Worm (Caenorhabditis elegans) whole organism, young adult: ENCODE results near the gene C44B7.5.

Source experiments
- B0019.2 ChIP-seq: fragments of 200-800 bp; sonication (Bioruptor generic); conservative IDR thresholded peaks from 2 replicates; pipeline ENCODE4 v1.3.6; 2022; ENCODE audit warnings: missing genetic modification reagents, missing genetic modification characterization, missing compliant biosample characterization
- C06A6.2 ChIP-seq: fragments of 200-800 bp; sonication (Bioruptor generic); conservative IDR thresholded peaks from 2 replicates; pipeline ENCODE4 v1.3.6; 2022; ENCODE audit warnings: missing genetic modification characterization, missing compliant biosample characterization
- F39B2.1 ChIP-seq: fragments of 200-800 bp; sonication (Bioruptor generic); IDR thresholded peaks from 2 replicates; pipeline ENCODE4 v1.3.6; 2022; ENCODE audit warnings: missing genetic modification reagents, missing genetic modification characterization, missing compliant biosample characterization
- F49E8.2 ChIP-seq: sonication (generic microtip); optimal IDR thresholded peaks from 3 replicates; lab custom pipeline; 2017; ENCODE audit warnings: missing genetic modification characterization, mild to moderate bottlenecking, missing compliant biosample characterization, antibody characterized with exemption, moderate library complexity; ENCODE audit not compliant: insufficient read depth
- F57C9.4 ChIP-seq: sonication (generic microtip); optimal IDR thresholded peaks from 2 replicates; lab custom pipeline; 2017; ENCODE audit warnings: mild to moderate bottlenecking, missing genetic modification characterization, missing compliant biosample characterization
- K12H6.12 ChIP-seq: fragments of 200-800 bp; sonication (Bioruptor generic); optimal IDR thresholded peaks from 2 replicates; lab custom pipeline; 2018; ENCODE audit warnings: mild to moderate bottlenecking, missing genetic modification characterization, missing compliant biosample characterization
- T07F8.4 ChIP-seq: sonication (generic microtip); optimal IDR thresholded peaks from 2 replicates; lab custom pipeline; 2016; ENCODE audit warnings: mild to moderate bottlenecking, missing genetic modification characterization, moderate library complexity, missing compliant biosample characterization
- Y56A3A.18 ChIP-seq: fragments of 200-800 bp; sonication (Bioruptor generic); IDR thresholded peaks from 2 replicates; pipeline ENCODE4 v1.3.6; 2022; ENCODE audit warnings: missing genetic modification reagents, missing genetic modification characterization, missing compliant biosample characterization
- Y67H2A.10 ChIP-seq: fragments of 200-800 bp; sonication (Bioruptor generic); conservative IDR thresholded peaks from 2 replicates; pipeline ENCODE4 v1.3.6; 2022; ENCODE audit warnings: missing genetic modification reagents, missing genetic modification characterization, missing compliant biosample characterization
- Y79H2A.3 ChIP-seq: fragments of 200-800 bp; sonication (Bioruptor generic); conservative IDR thresholded peaks from 2 replicates; pipeline ENCODE4 v1.3.6; 2022; ENCODE audit warnings: missing genetic modification reagents, missing genetic modification characterization, missing compliant biosample characterization
- Y95B8A.8 ChIP-seq: fragments of 200-800 bp; sonication (Bioruptor generic); IDR thresholded peaks from 2 replicates; pipeline ENCODE4 v1.3.6; 2022; ENCODE audit warnings: missing genetic modification reagents, missing genetic modification characterization, missing compliant biosample characterization
- ZK185.1 ChIP-seq: sonication (generic microtip); optimal IDR thresholded peaks from 2 replicates; lab custom pipeline; 2016; ENCODE audit warnings: mild to moderate bottlenecking, missing genetic modification characterization, missing compliant biosample characterization; ENCODE audit not compliant: poor library complexity, severe bottlenecking
- ama-1 ChIP-seq, 3 experiments: fragments of 150-350 bp in 1 of 3; sonication (generic microtip) in 2 of 3; optimal IDR thresholded peaks; 2 replicates each; lab custom pipeline; 2014 to 2018; ENCODE audit warnings: missing biosample characterization in 2 of 3, missing genetic modification characterization in 2 of 3, missing genetic modification reagents in 2 of 3
- attf-3 ChIP-seq: fragments of 200-800 bp; sonication (Bioruptor generic); conservative IDR thresholded peaks from 2 replicates; pipeline ENCODE4 v1.3.6; 2022; ENCODE audit warnings: missing genetic modification reagents, missing genetic modification characterization, missing compliant biosample characterization
- cebp-1 ChIP-seq, 2 experiments: fragments of 200-800 bp in 1 of 2; sonication (Bioruptor generic) in 1 of 2; sonication (generic microtip) in 1 of 2; IDR thresholded peaks in 1 of 2; optimal IDR thresholded peaks in 1 of 2; 2 replicates each; pipeline versions ENCODE4 v1.3.6 to Lab custom; 2017 to 2022; ENCODE audit warnings: missing compliant biosample characterization in 2 of 2, missing genetic modification characterization in 2 of 2, mild to moderate bottlenecking in 1 of 2, missing genetic modification reagents in 1 of 2, moderate library complexity in 1 of 2
- ceh-27 ChIP-seq: fragments of 200-800 bp; sonication (Bioruptor generic); optimal IDR thresholded peaks from 2 replicates; lab custom pipeline; 2018; ENCODE audit warnings: mild to moderate bottlenecking, missing genetic modification characterization, moderate library complexity, missing compliant biosample characterization
- ceh-91 ChIP-seq: fragments of 200-800 bp; sonication (Bioruptor generic); IDR thresholded peaks from 2 replicates; pipeline ENCODE4 v1.3.6; 2022; ENCODE audit warnings: missing genetic modification reagents, missing genetic modification characterization, missing compliant biosample characterization
- dox-1 ChIP-seq: fragments of 200-800 bp; sonication (Bioruptor generic); IDR thresholded peaks from 2 replicates; pipeline ENCODE4 v1.3.6; 2022; ENCODE audit warnings: missing genetic modification reagents, missing genetic modification characterization, missing compliant biosample characterization
- efl-1 ChIP-seq: fragments of 150-350 bp; optimal IDR thresholded peaks from 2 replicates; lab custom pipeline; 2014; ENCODE audit warnings: missing biosample characterization, missing genetic modification reagents, missing genetic modification characterization
- egl-44 ChIP-seq: fragments of 200-800 bp; sonication (Bioruptor generic); IDR thresholded peaks from 2 replicates; pipeline ENCODE4 v1.3.6; 2022; ENCODE audit warnings: missing genetic modification reagents, missing genetic modification characterization, missing compliant biosample characterization
- ekl-4 ChIP-seq: fragments of 200-800 bp; sonication (Bioruptor generic); IDR thresholded peaks from 2 replicates; pipeline ENCODE4 v1.3.6; 2022; ENCODE audit warnings: missing genetic modification reagents, missing genetic modification characterization, missing compliant biosample characterization
- ets-4 ChIP-seq: fragments of 200-800 bp; sonication (Bioruptor generic); optimal IDR thresholded peaks from 2 replicates; lab custom pipeline; 2018; ENCODE audit warnings: mild to moderate bottlenecking, missing genetic modification characterization, missing compliant biosample characterization
- him-1 ChIP-seq: sonication (generic microtip); optimal IDR thresholded peaks from 2 replicates; lab custom pipeline; 2016; ENCODE audit warnings: missing genotype, missing genetic modification reagents, missing genetic modification characterization, missing compliant biosample characterization
- hlh-26 ChIP-seq: fragments of 200-800 bp; sonication (Bioruptor generic); conservative IDR thresholded peaks from 2 replicates; pipeline ENCODE4 v1.3.6; 2022; ENCODE audit warnings: missing genetic modification reagents, missing genetic modification characterization, missing compliant biosample characterization
- hmg-20 ChIP-seq: fragments of 200-800 bp; sonication (Bioruptor generic); IDR thresholded peaks from 2 replicates; pipeline ENCODE4 v1.3.6; 2022; ENCODE audit warnings: missing genetic modification reagents, missing genetic modification characterization, missing compliant biosample characterization
- lag-1 ChIP-seq: fragments of 200-800 bp; sonication (Bioruptor generic); IDR thresholded peaks from 2 replicates; pipeline ENCODE4 v1.3.6; 2022; ENCODE audit warnings: missing genetic modification reagents, missing genetic modification characterization, missing compliant biosample characterization
- let-607 ChIP-seq, 2 experiments: fragments of 200-800 bp in 1 of 2; sonication (Bioruptor generic) in 1 of 2; sonication (generic microtip) in 1 of 2; optimal IDR thresholded peaks; 2 replicates each; lab custom pipeline; 2016 to 2018; ENCODE audit warnings: mild to moderate bottlenecking in 2 of 2, missing compliant biosample characterization in 2 of 2, missing genetic modification characterization in 2 of 2, moderate library complexity in 2 of 2, missing genotype in 1 of 2
- lin-26 ChIP-seq: fragments of 200-800 bp; sonication (Bioruptor generic); IDR thresholded peaks from 2 replicates; pipeline ENCODE4 v1.3.6; 2022; ENCODE audit warnings: missing genetic modification reagents, missing genetic modification characterization, missing compliant biosample characterization
- lin-35 ChIP-seq, 3 experiments: fragments of 150-350 bp in 2 of 3; sonication (generic microtip) in 1 of 3; optimal IDR thresholded peaks; 2 replicates each; lab custom pipeline; 2014 to 2018; ENCODE audit warnings: missing biosample characterization in 3 of 3, missing genetic modification characterization in 3 of 3, missing genetic modification reagents in 3 of 3
- lin-40 ChIP-seq: sonication (generic microtip); optimal IDR thresholded peaks from 2 replicates; lab custom pipeline; 2016; ENCODE audit warnings: missing genetic modification characterization, mild to moderate bottlenecking, missing compliant biosample characterization, missing genotype, missing genetic modification reagents
- madf-3 ChIP-seq: fragments of 200-800 bp; sonication (Bioruptor generic); IDR thresholded peaks from 2 replicates; pipeline ENCODE4 v1.3.6; 2022; ENCODE audit warnings: missing genetic modification reagents, missing genetic modification characterization, missing compliant biosample characterization
- madf-6 ChIP-seq: fragments of 200-800 bp; sonication (Bioruptor generic); IDR thresholded peaks from 2 replicates; pipeline ENCODE4 v1.3.6; 2022; ENCODE audit warnings: missing genetic modification reagents, missing genetic modification characterization, missing compliant biosample characterization
- mcd-1 ChIP-seq: fragments of 200-800 bp; sonication (Bioruptor generic); IDR thresholded peaks from 2 replicates; pipeline ENCODE4 v1.3.6; 2022; ENCODE audit warnings: missing genetic modification reagents, missing genetic modification characterization, missing compliant biosample characterization
- nhr-80 ChIP-seq: sonication (generic microtip); optimal IDR thresholded peaks from 2 replicates; lab custom pipeline; 2016; ENCODE audit warnings: missing genetic modification characterization, missing compliant biosample characterization
- pha-4 ChIP-seq: fragments of 150-350 bp; sonication (generic microtip); optimal IDR thresholded peaks from 2 replicates; lab custom pipeline; 2014; ENCODE audit warnings: missing biosample characterization, missing genetic modification reagents, missing genetic modification characterization
- rcor-1 ChIP-seq: fragments of 200-800 bp; sonication (Bioruptor generic); IDR thresholded peaks from 2 replicates; pipeline ENCODE4 v1.3.6; 2022; ENCODE audit warnings: missing genetic modification reagents, missing genetic modification characterization, missing compliant biosample characterization
- rec-8 ChIP-seq, 2 experiments: sonication (generic microtip); optimal IDR thresholded peaks; 2 replicates each; lab custom pipeline; 2016; ENCODE audit warnings: mild to moderate bottlenecking in 2 of 2, missing genetic modification characterization in 2 of 2, missing genetic modification reagents in 2 of 2, missing genotype in 2 of 2, missing biosample characterization in 1 of 2, missing compliant biosample characterization in 1 of 2, moderate library complexity in 1 of 2
- rpc-1 ChIP-seq, 2 experiments: fragments of 150-350 bp in 1 of 2; sonication (generic microtip) in 1 of 2; optimal IDR thresholded peaks; 2 replicates each; lab custom pipeline; 2014 to 2018; ENCODE audit warnings: missing biosample characterization in 1 of 2, missing genetic modification characterization in 1 of 2, missing genetic modification reagents in 1 of 2, missing genotype in 1 of 2
- sdz-38 ChIP-seq: sonication (generic microtip); optimal IDR thresholded peaks from 2 replicates; lab custom pipeline; 2016; ENCODE audit warnings: missing genotype, missing genetic modification characterization, missing compliant biosample characterization
- somi-1 ChIP-seq: fragments of 200-800 bp; sonication (Bioruptor generic); optimal IDR thresholded peaks from 2 replicates; lab custom pipeline; 2018; ENCODE audit warnings: mild to moderate bottlenecking, missing genetic modification characterization, missing compliant biosample characterization
- xnd-1 ChIP-seq: sonication (generic microtip); optimal IDR thresholded peaks from 2 replicates; lab custom pipeline; 2016; ENCODE audit warnings: missing genotype, missing genetic modification reagents, missing genetic modification characterization, missing compliant biosample characterization
- zim-3 ChIP-seq: sonication (generic microtip); optimal IDR thresholded peaks from 2 replicates; lab custom pipeline; 2017; ENCODE audit warnings: mild to moderate bottlenecking, missing genetic modification characterization, moderate library complexity, missing compliant biosample characterization
- ztf-18 ChIP-seq: sonication (generic microtip); optimal IDR thresholded peaks from 2 replicates; lab custom pipeline; 2016; ENCODE audit warnings: missing genotype, mild to moderate bottlenecking, missing genetic modification characterization, missing compliant biosample characterization
- ztf-22 ChIP-seq: fragments of 200-800 bp; sonication (Bioruptor generic); optimal IDR thresholded peaks from 2 replicates; lab custom pipeline; 2018; ENCODE audit warnings: mild to moderate bottlenecking, missing genetic modification characterization, moderate library complexity, missing compliant biosample characterization
- ztf-25 ChIP-seq: fragments of 200-800 bp; sonication (Bioruptor generic); IDR thresholded peaks from 2 replicates; pipeline ENCODE4 v1.3.6; 2022; ENCODE audit warnings: missing genetic modification reagents, missing genetic modification characterization, missing compliant biosample characterization
- ztf-28 ChIP-seq: fragments of 200-800 bp; sonication (Bioruptor generic); IDR thresholded peaks from 2 replicates; pipeline ENCODE4 v1.3.6; 2022; ENCODE audit warnings: missing genetic modification reagents, missing genetic modification characterization, missing compliant biosample characterization

The C44B7.5 gene

ce11 chrII:6847917-6848379 lies 24.4 kb downstream of the C44B7.5 start, which contains the start of gene tbc-6 (continued):
- TF ChIP-seq attf-3 (no peak), Y56A3A.18 (GFP tag; lab: Robert Waterston, UW) (0 out of 2 replicates have a peak, but pooled peaks have one; percentile 7), sdz-38 (tag; lab: Kevin White, UChicago) (no peak), Y67H2A.10 (no peak), rpc-1 (optimal IDR thresholded peaks at IDR 0.05; lab: Kevin White, UChicago) (no peak), rpc-1 (tag; optimal IDR thresholded peaks at IDR 0.05; lab: Kevin White, UChicago) (no peak), hmg-20 (no peak), lin-40 (tag; lab: Kevin White, UChicago) (peak; percentile 53), egl-44 (GFP tag; lab: Robert Waterston, UW) (no peak), nhr-80 (peak; percentile 51), F39B2.1 (GFP tag; lab: Robert Waterston, UW) (no peak), zim-3 (tag; lab: Kevin White, UChicago) (no peak), mcd-1 (GFP tag; lab: Robert Waterston, UW) (no peak), hlh-26 (no peak), lin-26 (0 out of 2 replicates have a peak, but pooled peaks have one; percentile 40), ets-4 (GFP tag; lab: Kevin White, UChicago) (no peak), ztf-22 (GFP tag; lab: Kevin White, UChicago) (no peak), B0019.2 (GFP tag; lab: Robert Waterston, UW) (no peak), madf-6 (GFP tag; lab: Robert Waterston, UW) (no peak), ztf-28 (no peak), dox-1 (GFP tag; lab: Robert Waterston, UW) (0 out of 2 replicates have a peak, but pooled peaks have one; percentile 19), lin-35 (GFP tag; optimal IDR thresholded peaks at IDR 0.05; lab: Kevin White, UChicago) (no peak), ZK185.1 (no peak), ceh-27 (GFP tag; lab: Kevin White, UChicago) (no peak), rec-8 (tag; optimal IDR thresholded peaks at IDR 0.05; lab: Kevin White, UChicago) (no peak), let-607 (tag; optimal IDR thresholded peaks at IDR 0.05; lab: Kevin White, UChicago) (peak in 1 of 2 experiments; percentile 16), efl-1 (no peak), K12H6.12 (tag; lab: Kevin White, UChicago) (no peak), ztf-25 (GFP tag; lab: Robert Waterston, UW) (no peak), somi-1 (peak; percentile 20), C06A6.2 (GFP tag; lab: Robert Waterston, UW) (no peak), him-1 (tag; lab: Kevin White, UChicago) (peak; percentile 30), F49E8.2 (tag; lab: Kevin White, UChicago) (no peak), Y79H2A.3 (GFP tag; lab: Robert Waterston, UW) (0 out of 2 replicates have a peak, but pooled peaks have one; percentile 34), xnd-1 (no peak), pha-4 (tag; lab: Kevin White, UChicago) (no peak), F57C9.4 (no peak), rcor-1 (GFP tag; lab: Robert Waterston, UW) (no peak), ztf-18 (tag; lab: Kevin White, UChicago) (no peak), T07F8.4 (tag; lab: Kevin White, UChicago) (no peak), lag-1 (GFP tag; lab: Robert Waterston, UW) (no peak), ceh-91 (GFP tag; lab: Robert Waterston, UW) (no peak), cebp-1 (GFP tag; IDR thresholded peaks at IDR 0.05; lab: Robert Waterston, UW) (no peak), cebp-1 (tag; optimal IDR thresholded peaks at IDR 0.05; lab: Kevin White, UChicago) (peak; percentile 21), ama-1 (optimal IDR thresholded peaks at IDR 0.05; lab: Kevin White, UChicago) (no peak), ama-1 (GFP tag; optimal IDR thresholded peaks at IDR 0.05; lab: Kevin White, UChicago) (no peak), ekl-4 (GFP tag; lab: Robert Waterston, UW) (no peak), Y95B8A.8 (GFP tag; lab: Robert Waterston, UW) (0 out of 2 replicates have a peak, but pooled peaks have one; percentile 23), madf-3 (GFP tag; lab: Robert Waterston, UW) (no peak)
